Worm (Caenorhabditis elegans) whole organism, L3 larva: ENCODE measurements around the gene W03A5.6.

ENCODE experiments used
- R02D3.7 ChIP-seq: fragments of 150-350 bp; optimal IDR thresholded peaks from 2 replicates; lab custom pipeline; 2014; ENCODE audit warnings: missing biosample characterization, missing genetic modification characterization
- elt-1 ChIP-seq: fragments of 150-350 bp; optimal IDR thresholded peaks from 2 replicates; lab custom pipeline; 2014; ENCODE audit warnings: missing biosample characterization, missing genetic modification characterization
- nhr-11 ChIP-seq: fragments of 150-350 bp; optimal IDR thresholded peaks from 2 replicates; lab custom pipeline; 2014; ENCODE audit warnings: missing biosample characterization, missing genetic modification characterization
- nhr-12 ChIP-seq: fragments of 150-350 bp; optimal IDR thresholded peaks from 2 replicates; lab custom pipeline; 2014; ENCODE audit warnings: missing biosample characterization, missing genetic modification characterization
- nhr-23 ChIP-seq: fragments of 150-350 bp; optimal IDR thresholded peaks from 2 replicates; lab custom pipeline; 2014; ENCODE audit warnings: missing biosample characterization, missing genetic modification reagents, missing genetic modification characterization
- nhr-237 ChIP-seq: fragments of 150-350 bp; optimal IDR thresholded peaks from 2 replicates; lab custom pipeline; 2014; ENCODE audit warnings: missing biosample characterization, missing genetic modification characterization
- nhr-25 ChIP-seq: sonication (generic microtip); optimal IDR thresholded peaks from 2 replicates; lab custom pipeline; 2017; ENCODE audit warnings: missing biosample characterization, missing genetic modification characterization
- pqm-1 ChIP-seq: fragments of 150-350 bp; optimal IDR thresholded peaks from 2 replicates; lab custom pipeline; 2017; ENCODE audit warnings: missing biosample characterization, missing genetic modification characterization, inconsistent platforms
- unc-39 ChIP-seq: sonication (generic microtip); optimal IDR thresholded peaks from 4 replicates; lab custom pipeline; 2017; ENCODE audit warnings: missing biosample characterization, missing genetic modification characterization

- TF ChIP-seq nhr-237 (tag; lab: Kevin White, UChicago) (no peak), unc-39 (tag; lab: Kevin White, UChicago) (no peak), nhr-23 (no peak), nhr-11 (tag; lab: Kevin White, UChicago) (no peak), R02D3.7 (tag; lab: Kevin White, UChicago) (no peak), elt-1 (tag; lab: Kevin White, UChicago) (no peak), nhr-12 (tag; lab: Kevin White, UChicago) (no peak), nhr-25 (no peak), pqm-1 (tag; lab: Kevin White, UChicago) (no peak)
These were observed 37.6 kb upstream of the W03A5.6 start, which contains the start of gene R02F2.10 for ce11 chrIII:5478011-5478410.
